Fruit fly (Drosophila melanogaster) whole organism, embryonic: ENCODE results near the gene gro.

Experiments used
- BEAF-32 ChIP-seq: fragments of 200-800 bp; sonication (Bioruptor generic); optimal IDR thresholded peaks from 3 replicates; lab custom pipeline; 2017; ENCODE audit warnings: missing biosample characterization, missing genetic modification characterization, mild to moderate bottlenecking, moderate library complexity, missing genetic modification reagents
- CG10321 ChIP-seq: fragments of 200-800 bp; sonication (Bioruptor generic); IDR thresholded peaks from 2 replicates; pipeline ENCODE4 v1.3.6; 2022; ENCODE audit warnings: missing biosample characterization, missing genetic modification characterization
- CG11085 ChIP-seq: fragments of 200-800 bp; sonication (Bioruptor generic); IDR thresholded peaks from 2 replicates; pipeline ENCODE4 v1.3.6; 2022; ENCODE audit warnings: missing biosample characterization, missing genetic modification characterization
- CG11398 ChIP-seq: fragments of 200-800 bp; sonication (Bioruptor generic); optimal IDR thresholded peaks from 2 replicates; lab custom pipeline; 2016; ENCODE audit warnings: missing biosample characterization, missing genetic modification characterization
- CG12104 ChIP-seq: fragments of 200-800 bp; sonication (Bioruptor generic); optimal IDR thresholded peaks from 3 replicates; lab custom pipeline; 2016; ENCODE audit warnings: missing biosample characterization, missing genetic modification characterization
- CG1233 ChIP-seq: fragments of 200-800 bp; sonication (Bioruptor generic); optimal IDR thresholded peaks from 4 replicates; lab custom pipeline; 2018; ENCODE audit warnings: missing biosample characterization, mild to moderate bottlenecking, missing genetic modification characterization
- CG15073 ChIP-seq: fragments of 200-800 bp; sonication (Bioruptor generic); optimal IDR thresholded peaks from 2 replicates; lab custom pipeline; 2016; ENCODE audit warnings: missing biosample characterization, missing genetic modification characterization
- CG15601 ChIP-seq: fragments of 200-800 bp; sonication (Bioruptor generic); optimal IDR thresholded peaks from 3 replicates; lab custom pipeline; 2019; ENCODE audit warnings: missing biosample characterization, mild to moderate bottlenecking, missing genetic modification characterization, moderate library complexity
- CG17568 ChIP-seq: fragments of 200-800 bp; sonication (Bioruptor generic); optimal IDR thresholded peaks from 2 replicates; lab custom pipeline; 2018; ENCODE audit warnings: missing biosample characterization, mild to moderate bottlenecking, missing genetic modification characterization, moderate library complexity
- CG17912 ChIP-seq: fragments of 200-800 bp; sonication (Bioruptor generic); optimal IDR thresholded peaks from 2 replicates; lab custom pipeline; 2018; ENCODE audit warnings: missing biosample characterization, mild to moderate bottlenecking, missing genetic modification characterization
- CG18011 ChIP-seq: fragments of 200-800 bp; sonication (Bioruptor generic); optimal IDR thresholded peaks from 2 replicates; lab custom pipeline; 2017; ENCODE audit warnings: missing biosample characterization, missing genetic modification characterization, mild to moderate bottlenecking, moderate library complexity, missing genotype
- CG1832 ChIP-seq: fragments of 200-800 bp; sonication (Bioruptor generic); optimal IDR thresholded peaks from 2 replicates; lab custom pipeline; 2017; ENCODE audit warnings: missing biosample characterization, mild to moderate bottlenecking, missing genetic modification characterization, inconsistent platforms
- CG18764 ChIP-seq: fragments of 200-800 bp; sonication (Bioruptor generic); optimal IDR thresholded peaks from 3 replicates; lab custom pipeline; 2016; ENCODE audit warnings: missing biosample characterization, missing genetic modification characterization
- CG32767 ChIP-seq: fragments of 200-800 bp; sonication (Bioruptor generic); IDR thresholded peaks from 2 replicates; pipeline ENCODE4 v1.3.6; 2022; ENCODE audit warnings: missing biosample characterization, missing genetic modification characterization
- CG33213 ChIP-seq: fragments of 200-800 bp; sonication (Bioruptor generic); optimal IDR thresholded peaks from 3 replicates; lab custom pipeline; 2016; ENCODE audit warnings: missing biosample characterization, missing genetic modification characterization
- CG33557 ChIP-seq: fragments of 200-800 bp; sonication (Bioruptor generic); optimal IDR thresholded peaks from 2 replicates; lab custom pipeline; 2019; ENCODE audit warnings: missing biosample characterization, mild to moderate bottlenecking, missing genetic modification characterization, moderate library complexity
- CG4854 ChIP-seq: fragments of 200-800 bp; sonication (Bioruptor generic); optimal IDR thresholded peaks from 2 replicates; lab custom pipeline; 2016; ENCODE audit warnings: missing biosample characterization, missing genetic modification characterization, inconsistent platforms
- CG5953 ChIP-seq: fragments of 200-800 bp; sonication (Bioruptor generic); IDR thresholded peaks from 2 replicates; pipeline ENCODE4 v1.3.6; 2022; ENCODE audit warnings: missing biosample characterization, missing genetic modification characterization
- CG6689 ChIP-seq: fragments of 200-800 bp; sonication (Bioruptor generic); IDR thresholded peaks from 2 replicates; pipeline ENCODE4 v1.3.6; 2022; ENCODE audit warnings: missing biosample characterization, missing genetic modification characterization
- CG6813 ChIP-seq: fragments of 200-800 bp; sonication (Bioruptor generic); optimal IDR thresholded peaks from 2 replicates; lab custom pipeline; 2017; ENCODE audit warnings: missing biosample characterization, missing genetic modification characterization, mild to moderate bottlenecking, moderate library complexity, missing genetic modification reagents
- CG7839 ChIP-seq: fragments of 200-800 bp; sonication (Bioruptor generic); optimal IDR thresholded peaks from 3 replicates; lab custom pipeline; 2018; ENCODE audit warnings: missing biosample characterization, mild to moderate bottlenecking, missing genetic modification characterization, moderate library complexity
- CG8290 ChIP-seq, 3 experiments: fragments of 200-800 bp; sonication (Bioruptor generic); optimal IDR thresholded peaks; 2 replicates each; lab custom pipeline; 2016 to 2019; ENCODE audit warnings: missing biosample characterization in 3 of 3, missing genetic modification characterization in 3 of 3, mild to moderate bottlenecking in 2 of 3, moderate library complexity in 1 of 3
- CG9797 ChIP-seq: fragments of 200-800 bp; sonication (Bioruptor generic); optimal IDR thresholded peaks from 3 replicates; lab custom pipeline; 2018; ENCODE audit warnings: missing biosample characterization, mild to moderate bottlenecking, missing genetic modification characterization
- CG9932 ChIP-seq: fragments of 200-800 bp; sonication (Bioruptor generic); IDR thresholded peaks from 2 replicates; pipeline ENCODE4 v1.3.6; 2022; ENCODE audit warnings: missing biosample characterization, missing genetic modification characterization
- D19B ChIP-seq: fragments of 200-800 bp; sonication (Bioruptor generic); optimal IDR thresholded peaks from 2 replicates; lab custom pipeline; 2017; ENCODE audit warnings: missing biosample characterization, mild to moderate bottlenecking, missing genetic modification characterization
- Dip2 ChIP-seq: fragments of 200-800 bp; sonication (Bioruptor generic); IDR thresholded peaks from 2 replicates; pipeline ENCODE4 v1.3.6; 2022; ENCODE audit warnings: missing biosample characterization, missing genetic modification characterization
- Elba2 ChIP-seq: fragments of 200-800 bp; sonication (Bioruptor generic); optimal IDR thresholded peaks from 3 replicates; lab custom pipeline; 2016; ENCODE audit warnings: missing biosample characterization, missing genetic modification characterization
- Hand ChIP-seq: fragments of 200-800 bp; sonication (Bioruptor generic); optimal IDR thresholded peaks from 2 replicates; lab custom pipeline; 2017; ENCODE audit warnings: mild to moderate bottlenecking, missing biosample characterization, missing genetic modification reagents, missing genetic modification characterization
- Hmx ChIP-seq: fragments of 200-800 bp; sonication (Bioruptor generic); optimal IDR thresholded peaks from 2 replicates; lab custom pipeline; 2016; ENCODE audit warnings: missing biosample characterization, missing genetic modification characterization
- Hr39 ChIP-seq: fragments of >200 bp; optimal IDR thresholded peaks from 2 replicates; lab custom pipeline; 2017
- Max ChIP-seq: fragments of 200-800 bp; sonication (Bioruptor generic); optimal IDR thresholded peaks from 2 replicates; lab custom pipeline; 2016; ENCODE audit warnings: missing biosample characterization, mild to moderate bottlenecking, missing genetic modification characterization
- Spps ChIP-seq: fragments of 200-800 bp; sonication (Bioruptor generic); optimal IDR thresholded peaks from 2 replicates; lab custom pipeline; 2018; ENCODE audit warnings: missing biosample characterization, mild to moderate bottlenecking, missing genetic modification characterization
- abd-A ChIP-seq: fragments of 200-800 bp; sonication (Bioruptor generic); optimal IDR thresholded peaks from 3 replicates; lab custom pipeline; 2019; ENCODE audit warnings: missing biosample characterization, mild to moderate bottlenecking, missing genetic modification characterization, moderate library complexity
- ato ChIP-seq: fragments of 200-800 bp; sonication (Bioruptor generic); IDR thresholded peaks from 2 replicates; pipeline ENCODE4 v1.3.6; 2022; ENCODE audit warnings: missing biosample characterization, missing genetic modification characterization; ENCODE audit not compliant: partially characterized antibody
- br ChIP-seq: fragments of >200 bp; optimal IDR thresholded peaks from 2 replicates; lab custom pipeline; 2017
- corto ChIP-seq: fragments of 200-800 bp; sonication (Bioruptor generic); optimal IDR thresholded peaks from 2 replicates; lab custom pipeline; 2016; ENCODE audit warnings: missing biosample characterization, mild to moderate bottlenecking, missing genetic modification characterization, moderate library complexity
- cwo ChIP-seq: fragments of 200-800 bp; sonication (Bioruptor generic); optimal IDR thresholded peaks from 3 replicates; lab custom pipeline; 2017; ENCODE audit warnings: missing biosample characterization, missing genetic modification characterization, mild to moderate bottlenecking, moderate library complexity, missing genetic modification reagents
- gce ChIP-seq: fragments of 200-800 bp; sonication (Bioruptor generic); IDR thresholded peaks from 3 replicates; pipeline ENCODE4 v1.3.6; 2022; ENCODE audit warnings: missing biosample characterization, missing genetic modification characterization
- hb ChIP-seq: fragments of 200-800 bp; sonication (Bioruptor generic); IDR thresholded peaks from 3 replicates; pipeline ENCODE4 v1.3.6; 2022; ENCODE audit warnings: missing biosample characterization, missing genetic modification characterization; ENCODE audit not compliant: partially characterized antibody
- jigr1 ChIP-seq: fragments of 200-800 bp; sonication (Bioruptor generic); IDR thresholded peaks from 3 replicates; pipeline ENCODE4 v1.3.6; 2022; ENCODE audit warnings: missing biosample characterization, missing genetic modification characterization
- klu ChIP-seq: fragments of 200-800 bp; sonication (Bioruptor generic); IDR thresholded peaks from 2 replicates; pipeline ENCODE4 v1.3.6; 2022; ENCODE audit warnings: missing biosample characterization, missing genetic modification characterization
- nerfin-1 ChIP-seq: fragments of 200-800 bp; sonication (Bioruptor generic); optimal IDR thresholded peaks from 3 replicates; lab custom pipeline; 2019; ENCODE audit warnings: missing biosample characterization, mild to moderate bottlenecking, missing genetic modification characterization, moderate library complexity
- phol ChIP-seq: fragments of 200-800 bp; sonication (Bioruptor generic); optimal IDR thresholded peaks from 3 replicates; lab custom pipeline; 2018; ENCODE audit warnings: missing biosample characterization, mild to moderate bottlenecking, missing genetic modification characterization, moderate library complexity
- pita ChIP-seq: fragments of 200-800 bp; sonication (Bioruptor generic); optimal IDR thresholded peaks from 2 replicates; lab custom pipeline; 2017; ENCODE audit warnings: missing biosample characterization, mild to moderate bottlenecking, missing genetic modification characterization
- shn ChIP-seq: fragments of 200-800 bp; sonication (Bioruptor generic); optimal IDR thresholded peaks from 3 replicates; lab custom pipeline; 2016; ENCODE audit warnings: missing biosample characterization, missing genetic modification characterization
- trem ChIP-seq: fragments of 200-800 bp; optimal IDR thresholded peaks from 3 replicates; lab custom pipeline; 2019; ENCODE audit warnings: missing biosample characterization, mild to moderate bottlenecking, missing genetic modification characterization, moderate library complexity
- tup ChIP-seq: fragments of 200-800 bp; sonication (Bioruptor generic); optimal IDR thresholded peaks from 2 replicates; lab custom pipeline; 2016; ENCODE audit warnings: missing biosample characterization, mild to moderate bottlenecking, missing genetic modification characterization, moderate library complexity
- unc-4 ChIP-seq: fragments of 200-800 bp; sonication (Bioruptor generic); IDR thresholded peaks from 2 replicates; pipeline ENCODE4 v1.3.6; 2022; ENCODE audit warnings: missing biosample characterization, missing genetic modification characterization; ENCODE audit not compliant: partially characterized antibody
- wor ChIP-seq: fragments of 200-800 bp; sonication (Bioruptor generic); IDR thresholded peaks from 2 replicates; pipeline ENCODE4 v1.3.6; 2022; ENCODE audit warnings: missing biosample characterization, missing genetic modification characterization
- zfh1 ChIP-seq: fragments of 200-800 bp; sonication (Bioruptor generic); IDR thresholded peaks from 3 replicates; pipeline ENCODE4 v1.3.6; 2022; ENCODE audit warnings: missing biosample characterization, missing genetic modification characterization

The gro gene

dm6 chr3R:26014262-26014833 lies 27.2 kb upstream of the gro start, which contains the start of gene Kaz-m1 (continued):
- TF ChIP-seq CG6689 = 0 out of 2 replicates have a peak, but pooled peaks have one; percentile 37
- no peak for TF ChIP-seq tup (GFP tag; lab: Kevin White, UChicago)
- peak; percentile 72 for TF ChIP-seq CG33557 (GFP tag; lab: Kevin White, UChicago)
- no peak for TF ChIP-seq wor (GFP tag; lab: Robert Waterston, UW)
- TF ChIP-seq CG1233 (GFP tag; lab: Kevin White, UChicago) = peak; percentile 16
- TF ChIP-seq CG32767 = peak; percentile 38; the same call in 1 of the 2 replicates
- TF ChIP-seq jigr1 = no peak
- no peak for TF ChIP-seq Dip2 (GFP tag; lab: Robert Waterston, UW)
- TF ChIP-seq corto (GFP tag; lab: Kevin White, UChicago) = no peak
- no peak for TF ChIP-seq shn (GFP tag; lab: Kevin White, UChicago)
- no peak for TF ChIP-seq hb (GFP tag; lab: Robert Waterston, UW)
- no peak for TF ChIP-seq CG11398
- TF ChIP-seq CG7839 (tag; lab: Kevin White, UChicago) = peak; percentile 74
- no peak for TF ChIP-seq Hand
- TF ChIP-seq nerfin-1 (tag; lab: Kevin White, UChicago) = peak; percentile 50
- no peak for TF ChIP-seq CG9797
- TF ChIP-seq CG4854 = no peak
- TF ChIP-seq CG10321 = no peak
- TF ChIP-seq CG9932 (GFP tag; lab: Robert Waterston, UW) = peak; percentile 37; the same call in 1 of the 2 replicates
- no peak for TF ChIP-seq CG33213 (GFP tag; lab: Kevin White, UChicago)
- TF ChIP-seq CG15073 (GFP tag; lab: Kevin White, UChicago) = no peak
- TF ChIP-seq unc-4 (GFP tag; lab: Robert Waterston, UW) = no peak
- TF ChIP-seq pita (GFP tag; lab: Kevin White, UChicago) = no peak
- peak; percentile 16 for TF ChIP-seq CG6813
- TF ChIP-seq CG18011 (GFP tag; lab: Kevin White, UChicago) = no peak
- no peak for TF ChIP-seq CG1832
- no peak for TF ChIP-seq ato
- TF ChIP-seq Hmx (GFP tag; lab: Kevin White, UChicago) = no peak
- TF ChIP-seq CG8290 (GFP tag; optimal IDR thresholded peaks at IDR 0.05; lab: Kevin White, UChicago) = no peak
- TF ChIP-seq CG8290 (tag; optimal IDR thresholded peaks at IDR 0.05; lab: Kevin White, UChicago) = no peak
- no peak for TF ChIP-seq klu
- no peak for TF ChIP-seq BEAF-32
- no peak for TF ChIP-seq Elba2 (GFP tag; lab: Kevin White, UChicago)
- no peak for TF ChIP-seq Max (GFP tag; lab: Kevin White, UChicago)
- TF ChIP-seq phol = peak; percentile 73
- TF ChIP-seq CG5953 (GFP tag; lab: Robert Waterston, UW) = no peak
- TF ChIP-seq cwo = peak; percentile 47
- no peak for TF ChIP-seq CG18764 (GFP tag; lab: Kevin White, UChicago)
- TF ChIP-seq br (lab: Kevin White, UChicago) = no peak
- TF ChIP-seq D19B (GFP tag; lab: Kevin White, UChicago) = no peak
- peak; percentile 38 for TF ChIP-seq Spps (tag; lab: Kevin White, UChicago)
- TF ChIP-seq CG17568 = no peak
- TF ChIP-seq abd-A (tag; lab: Kevin White, UChicago) = no peak
- TF ChIP-seq Hr39 = no peak
- peak; percentile 53 for TF ChIP-seq trem
- peak; percentile 40 for TF ChIP-seq CG15601 (tag; lab: Kevin White, UChicago)
- peak; percentile 44 for TF ChIP-seq CG12104 (GFP tag; lab: Kevin White, UChicago)
- no peak for TF ChIP-seq gce (GFP tag; lab: Robert Waterston, UW)
- no peak for TF ChIP-seq CG11085 (GFP tag; lab: Robert Waterston, UW)
- no peak for TF ChIP-seq zfh1 (GFP tag; lab: Robert Waterston, UW)
- TF ChIP-seq CG17912 (GFP tag; lab: Kevin White, UChicago) = no peak
